Worm (Caenorhabditis elegans): ENCODE measurements around the gene sdz-21.

ce11 chrIII:5663521-5663920 lies 6.7 kb upstream of the sdz-21 start:
- TF ChIP-seq hmg-1.2 (GFP tag; IDR thresholded peaks at IDR 0.05), result peak; percentile 59; the same call in 1 of the 2 replicates
- no peak for TF ChIP-seq hmg-20 (GFP tag; IDR thresholded peaks at IDR 0.05)
